Fruit fly (Drosophila melanogaster) whole organism, wandering third instar larva: Measurements from ENCODE around the gene CheB38b.

Source experiments
- Dfd ChIP-seq: fragments of >200 bp; optimal IDR thresholded peaks from 2 replicates; lab custom pipeline; 2017; ENCODE audit warnings: missing biosample characterization, missing genetic modification characterization
- Dif ChIP-seq: fragments of 200-275, 200-300 bp; sonication (Bioruptor generic); optimal IDR thresholded peaks from 2 replicates; lab custom pipeline; 2018; ENCODE audit warnings: missing biosample characterization, missing genetic modification characterization; ENCODE audit not compliant: partially characterized antibody
- Rel ChIP-seq, 2 experiments: fragments of 200-800 bp; sonication (Bioruptor generic) in 1 of 2; optimal IDR thresholded peaks; 2 replicates in 1 of 2; 3 replicates in 1 of 2; lab custom pipeline; 2016 to 2019; ENCODE audit warnings: mild to moderate bottlenecking in 2 of 2, missing biosample characterization in 2 of 2, missing genetic modification characterization in 2 of 2, moderate library complexity in 1 of 2
- ey ChIP-seq: fragments of 200-800 bp; sonication (Bioruptor generic); optimal IDR thresholded peaks from 2 replicates; lab custom pipeline; 2016; ENCODE audit warnings: missing biosample characterization, missing genetic modification characterization

dm6 chr2L:20837885-20838284 is 20.8 kb upstream of the CheB38b start, which contains the start of gene Spn38F:
- TF ChIP-seq ey (GFP tag; lab: Kevin White, UChicago) (no peak), Dif (GFP tag; lab: Kevin White, UChicago) (no peak), Dfd (GFP tag; lab: Kevin White, UChicago) (no peak), Rel (GFP tag; optimal IDR thresholded peaks at IDR 0.05; lab: Kevin White, UChicago) (no peak), Rel (tag; optimal IDR thresholded peaks at IDR 0.05; lab: Kevin White, UChicago) (no peak)
